Worm (Caenorhabditis elegans) whole organism, late embryonic: Measurements from ENCODE around the gene ZK662.5.
A peak's percentile ranks its signal among the peaks of the same experiment; 100 is the strongest.

ENCODE experiments used
- F13H6.1 ChIP-seq: sonication (generic microtip); optimal IDR thresholded peaks from 2 replicates; lab custom pipeline; 2016; ENCODE audit warnings: missing genetic modification characterization, missing compliant biosample characterization
- K09A11.1 ChIP-seq: sonication (generic microtip); optimal IDR thresholded peaks from 2 replicates; lab custom pipeline; 2017; ENCODE audit warnings: antibody characterized with exemption, mild to moderate bottlenecking, missing genetic modification characterization, missing compliant biosample characterization; ENCODE audit not compliant: insufficient read depth
- Y22D7AL.16 ChIP-seq: sonication (generic microtip); optimal IDR thresholded peaks from 2 replicates; lab custom pipeline; 2016; ENCODE audit warnings: missing genetic modification characterization, missing compliant biosample characterization
- ama-1 ChIP-seq: fragments of 150-350 bp; optimal IDR thresholded peaks from 2 replicates; lab custom pipeline; 2014
- ceh-14 ChIP-seq: sonication (generic microtip); optimal IDR thresholded peaks from 2 replicates; lab custom pipeline; 2016; ENCODE audit warnings: missing genotype, missing genetic modification characterization, missing compliant biosample characterization
- ceh-18 ChIP-seq: sonication (generic microtip); optimal IDR thresholded peaks from 2 replicates; lab custom pipeline; 2016; ENCODE audit warnings: missing genetic modification characterization, missing compliant biosample characterization
- ceh-19 ChIP-seq: fragments of 200-800 bp; sonication (Bioruptor generic); optimal IDR thresholded peaks from 2 replicates; lab custom pipeline; 2018; ENCODE audit warnings: mild to moderate bottlenecking, missing genetic modification characterization, missing compliant biosample characterization
- ceh-2 ChIP-seq: sonication (generic microtip); optimal IDR thresholded peaks from 2 replicates; lab custom pipeline; 2016; ENCODE audit warnings: missing genotype, missing genetic modification characterization, missing compliant biosample characterization
- ceh-30 ChIP-seq: fragments of 150-350 bp; optimal IDR thresholded peaks from 2 replicates; lab custom pipeline; 2014; ENCODE audit warnings: missing biosample characterization, missing genetic modification characterization
- ceh-31 ChIP-seq: sonication (generic microtip); optimal IDR thresholded peaks from 2 replicates; lab custom pipeline; 2016; ENCODE audit warnings: missing genetic modification characterization, missing compliant biosample characterization
- ceh-34 ChIP-seq: sonication (generic microtip); optimal IDR thresholded peaks from 2 replicates; lab custom pipeline; 2016; ENCODE audit warnings: mild to moderate bottlenecking, missing genetic modification characterization, missing compliant biosample characterization
- ceh-45 ChIP-seq: fragments of 200-800 bp; sonication (Bioruptor generic); IDR thresholded peaks from 2 replicates; pipeline ENCODE4 v1.3.6; 2022; ENCODE audit warnings: missing genetic modification reagents, missing genetic modification characterization, missing compliant biosample characterization
- ceh-48 ChIP-seq: sonication (generic microtip); optimal IDR thresholded peaks from 2 replicates; lab custom pipeline; 2016; ENCODE audit warnings: missing genetic modification characterization, inconsistent platforms, missing compliant biosample characterization
- ceh-6 ChIP-seq: fragments of 200-800 bp; sonication (Bioruptor generic); optimal IDR thresholded peaks from 2 replicates; lab custom pipeline; 2018; ENCODE audit warnings: mild to moderate bottlenecking, missing genetic modification characterization, missing compliant biosample characterization
- dve-1 ChIP-seq: sonication (generic microtip); optimal IDR thresholded peaks from 2 replicates; lab custom pipeline; 2017; ENCODE audit warnings: antibody characterized with exemption, mild to moderate bottlenecking, missing genetic modification characterization, missing compliant biosample characterization
- elt-2 ChIP-seq: sonication (generic microtip); optimal IDR thresholded peaks from 2 replicates; lab custom pipeline; 2016; ENCODE audit warnings: missing genetic modification reagents, missing genetic modification characterization, missing compliant biosample characterization
- ets-4 ChIP-seq: sonication (generic microtip); optimal IDR thresholded peaks from 2 replicates; lab custom pipeline; 2016; ENCODE audit warnings: missing genetic modification characterization, missing compliant biosample characterization
- fax-1 ChIP-seq: sonication (generic microtip); optimal IDR thresholded peaks from 2 replicates; lab custom pipeline; 2016; ENCODE audit warnings: missing genotype, missing genetic modification characterization, missing compliant biosample characterization
- gmeb-2 ChIP-seq: sonication (generic microtip); optimal IDR thresholded peaks from 2 replicates; lab custom pipeline; 2016; ENCODE audit warnings: missing genetic modification characterization, inconsistent platforms, missing compliant biosample characterization
- hlh-15 ChIP-seq: sonication (generic microtip); optimal IDR thresholded peaks from 2 replicates; lab custom pipeline; 2016; ENCODE audit warnings: missing genetic modification characterization, missing compliant biosample characterization
- hlh-30 ChIP-seq: sonication (generic microtip); optimal IDR thresholded peaks from 2 replicates; lab custom pipeline; 2017; ENCODE audit warnings: antibody characterized with exemption, missing genetic modification characterization, missing compliant biosample characterization; ENCODE audit not compliant: insufficient read depth
- hlh-6 ChIP-seq: sonication (generic microtip); optimal IDR thresholded peaks from 2 replicates; lab custom pipeline; 2016; ENCODE audit warnings: missing genotype, missing genetic modification characterization, missing compliant biosample characterization
- lim-6 ChIP-seq: sonication (generic microtip); optimal IDR thresholded peaks from 2 replicates; lab custom pipeline; 2016; ENCODE audit warnings: missing genetic modification characterization, missing compliant biosample characterization
- madf-2 ChIP-seq: sonication (generic microtip); optimal IDR thresholded peaks from 2 replicates; lab custom pipeline; 2017; ENCODE audit warnings: missing genetic modification characterization, missing compliant biosample characterization
- nfya-1 ChIP-seq: sonication (generic microtip); optimal IDR thresholded peaks from 2 replicates; lab custom pipeline; 2017; ENCODE audit warnings: missing genetic modification characterization, mild to moderate bottlenecking, missing compliant biosample characterization, antibody characterized with exemption, moderate library complexity
- odd-2 ChIP-seq: sonication (generic microtip); optimal IDR thresholded peaks from 2 replicates; lab custom pipeline; 2017; ENCODE audit warnings: antibody characterized with exemption, mild to moderate bottlenecking, missing genetic modification characterization, missing compliant biosample characterization
- pag-3 ChIP-seq: sonication (generic microtip); optimal IDR thresholded peaks from 2 replicates; lab custom pipeline; 2016; ENCODE audit warnings: missing compliant biosample characterization, missing genetic modification characterization, borderline replicate concordance
- pat-9 ChIP-seq: fragments of 200-800 bp; sonication (Bioruptor generic); optimal IDR thresholded peaks from 2 replicates; lab custom pipeline; 2018; ENCODE audit warnings: mild to moderate bottlenecking, missing genetic modification characterization, moderate library complexity, missing compliant biosample characterization
- pax-1 ChIP-seq: fragments of 150-350 bp; optimal IDR thresholded peaks from 2 replicates; lab custom pipeline; 2014; ENCODE audit warnings: missing biosample characterization, missing genetic modification characterization
- pha-2 ChIP-seq: sonication (generic microtip); optimal IDR thresholded peaks from 2 replicates; lab custom pipeline; 2017; ENCODE audit warnings: mild to moderate bottlenecking, missing genetic modification characterization, missing compliant biosample characterization
- pha-4 ChIP-seq: fragments of 150-350 bp; optimal IDR thresholded peaks from 2 replicates; lab custom pipeline; 2018; ENCODE audit warnings: missing biosample characterization, missing genetic modification reagents, missing genetic modification characterization
- pros-1 ChIP-seq: fragments of 150-350 bp; optimal IDR thresholded peaks from 2 replicates; lab custom pipeline; 2014; ENCODE audit warnings: missing biosample characterization, missing genetic modification reagents, missing genetic modification characterization
- ref-2 ChIP-seq: sonication (generic microtip); optimal IDR thresholded peaks from 2 replicates; lab custom pipeline; 2016; ENCODE audit warnings: missing genetic modification characterization, missing compliant biosample characterization
- rnt-1 ChIP-seq: sonication (generic microtip); optimal IDR thresholded peaks from 2 replicates; lab custom pipeline; 2016; ENCODE audit warnings: missing genetic modification characterization, missing compliant biosample characterization
- sdc-2 ChIP-seq: sonication (generic microtip); optimal IDR thresholded peaks from 2 replicates; lab custom pipeline; 2016; ENCODE audit warnings: missing genotype, missing genetic modification characterization, missing compliant biosample characterization
- sox-2 ChIP-seq: fragments of 200-800 bp; sonication (Bioruptor generic); IDR thresholded peaks from 2 replicates; pipeline ENCODE4 v1.3.6; 2022; ENCODE audit warnings: missing genetic modification reagents, missing genetic modification characterization, missing compliant biosample characterization
- syd-9 ChIP-seq: sonication (generic microtip); optimal IDR thresholded peaks from 2 replicates; lab custom pipeline; 2016; ENCODE audit warnings: mild to moderate bottlenecking, missing genetic modification characterization, moderate library complexity, missing compliant biosample characterization
- tbx-2 ChIP-seq: sonication (generic microtip); optimal IDR thresholded peaks from 2 replicates; lab custom pipeline; 2016; ENCODE audit warnings: missing genetic modification characterization, missing compliant biosample characterization
- tbx-7 ChIP-seq: sonication (generic microtip); optimal IDR thresholded peaks from 2 replicates; lab custom pipeline; 2016; ENCODE audit warnings: missing genotype, missing genetic modification characterization, missing compliant biosample characterization
- ttx-3 ChIP-seq: sonication (generic microtip); optimal IDR thresholded peaks from 2 replicates; lab custom pipeline; 2016; ENCODE audit warnings: missing genetic modification reagents, missing genetic modification characterization, missing compliant biosample characterization
- unc-3 ChIP-seq, 2 experiments: fragments of 200-800 bp in 1 of 2; sonication (Bioruptor generic) in 1 of 2; sonication (generic microtip) in 1 of 2; conservative IDR thresholded peaks in 1 of 2; optimal IDR thresholded peaks in 1 of 2; 2 replicates each; pipeline versions ENCODE4 v1.3.6 to Lab custom; 2016 to 2022; ENCODE audit warnings: missing compliant biosample characterization in 2 of 2, missing genetic modification characterization in 2 of 2, missing genetic modification reagents in 1 of 2
- unc-42 ChIP-seq: sonication (generic microtip); optimal IDR thresholded peaks from 2 replicates; lab custom pipeline; 2016; ENCODE audit warnings: missing genotype, missing genetic modification characterization, missing compliant biosample characterization
- unc-55 ChIP-seq: sonication (generic microtip); optimal IDR thresholded peaks from 2 replicates; lab custom pipeline; 2017; ENCODE audit warnings: missing biosample characterization, missing genetic modification reagents, missing genetic modification characterization
- unc-86 ChIP-seq: sonication (generic microtip); optimal IDR thresholded peaks from 2 replicates; lab custom pipeline; 2016; ENCODE audit warnings: missing genetic modification characterization, missing compliant biosample characterization
- ztf-16 ChIP-seq: sonication (generic microtip); optimal IDR thresholded peaks from 2 replicates; lab custom pipeline; 2017; ENCODE audit warnings: missing genetic modification characterization, missing compliant biosample characterization

ZK662.5 gene

DNA sequence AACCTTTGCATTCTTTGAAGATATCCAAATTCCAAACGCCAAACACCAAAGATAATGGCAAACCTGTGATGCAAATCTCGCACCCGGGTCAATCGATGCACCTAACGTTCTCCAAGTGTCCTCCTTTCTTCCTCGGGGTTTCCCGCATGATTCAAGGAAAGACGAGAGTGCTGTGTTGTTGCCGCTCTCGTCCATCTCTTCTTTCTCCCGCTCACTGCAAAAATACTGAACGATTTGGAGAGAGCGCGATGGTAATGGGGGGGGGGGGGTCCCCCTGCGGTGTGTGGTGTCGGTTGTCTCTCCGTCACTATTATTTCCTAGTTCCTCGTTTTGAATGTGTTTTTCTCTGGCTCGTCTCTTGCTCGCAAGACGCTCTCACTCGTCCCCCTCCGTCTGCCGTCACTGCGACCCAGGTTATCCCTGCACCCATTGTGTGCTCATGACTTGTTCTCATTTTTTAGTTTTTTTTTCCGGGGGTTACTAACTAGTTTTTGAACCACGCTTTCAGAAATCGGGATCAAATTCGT is 14.0 kb upstream of the ZK662.5 start:
- TF ChIP-seq pag-3 (no peak), pha-2 (tag; lab: Kevin White, UChicago) (peak; percentile 50), pha-4 (tag; lab: Kevin White, UChicago) (no peak), ceh-34 (tag; lab: Kevin White, UChicago) (peak; percentile 97), ceh-30 (tag; lab: Kevin White, UChicago) (peak; percentile 63), hlh-15 (no peak), sdc-2 (tag; lab: Kevin White, UChicago) (peak; percentile 86), tbx-2 (peak; percentile 94), unc-42 (tag; lab: Kevin White, UChicago) (peak; percentile 76), dve-1 (tag; lab: Kevin White, UChicago) (peak; percentile 4), ama-1 (lab: Kevin White, UChicago) (no peak), sox-2 (peak; percentile 52), ceh-6 (GFP tag; lab: Kevin White, UChicago) (no peak), ceh-19 (GFP tag; lab: Kevin White, UChicago) (peak; percentile 83), ceh-45 (0 out of 2 replicates have a peak, but pooled peaks have one; percentile 25), unc-55 (GFP tag; lab: Kevin White, UChicago) (peak; percentile 63), pros-1 (tag; lab: Kevin White, UChicago) (peak; percentile 75), rnt-1 (tag; lab: Kevin White, UChicago) (peak; percentile 90), F13H6.1 (peak; percentile 92), ceh-2 (tag; lab: Kevin White, UChicago) (peak; percentile 68), ref-2 (tag; lab: Kevin White, UChicago) (peak; percentile 84), unc-3 (GFP tag; conservative IDR thresholded peaks at IDR 0.05; lab: Robert Waterston, UW) (peak; percentile 39; the same call in 1 of the 2 replicates), unc-3 (tag; optimal IDR thresholded peaks at IDR 0.05; lab: Kevin White, UChicago) (no peak), ceh-31 (peak; percentile 97), lim-6 (tag; lab: Kevin White, UChicago) (no peak), elt-2 (peak; percentile 59), ets-4 (tag; lab: Kevin White, UChicago) (peak; percentile 59), madf-2 (tag; lab: Kevin White, UChicago) (peak; percentile 31), pax-1 (tag; lab: Kevin White, UChicago) (no peak), tbx-7 (tag; lab: Kevin White, UChicago) (no peak), odd-2 (no peak), ttx-3 (tag; lab: Kevin White, UChicago) (peak; percentile 47), fax-1 (peak; percentile 14), nfya-1 (tag; lab: Kevin White, UChicago) (peak; percentile 82), syd-9 (tag; lab: Kevin White, UChicago) (peak; percentile 58), gmeb-2 (peak; percentile 26), ceh-14 (tag; lab: Kevin White, UChicago) (peak; percentile 79), ceh-18 (tag; lab: Kevin White, UChicago) (peak; percentile 94), ceh-48 (tag; lab: Kevin White, UChicago) (no peak), hlh-30 (peak; percentile 85), ztf-16 (no peak), unc-86 (tag; lab: Kevin White, UChicago) (no peak), pat-9 (peak; percentile 17), Y22D7AL.16 (tag; lab: Kevin White, UChicago) (no peak), K09A11.1 (tag; lab: Kevin White, UChicago) (peak; percentile 59), hlh-6 (peak; percentile 64)
